Worm (Caenorhabditis elegans): ENCODE results near the gene F09F7.6.

ce11 chrIII:5564325-5564724 lies 12.4 kb upstream of the F09F7.6 start:
- TF ChIP-seq nhr-12 (tag; optimal IDR thresholded peaks at IDR 0.05) (no peak), blmp-1 (tag; optimal IDR thresholded peaks at IDR 0.05; ENCODE audit: insufficient read depth) (no peak), nhr-129 (tag; optimal IDR thresholded peaks at IDR 0.05) (no peak), zag-1 (tag; optimal IDR thresholded peaks at IDR 0.05) (no peak), ztf-4 (tag; optimal IDR thresholded peaks at IDR 0.05) (no peak), lsy-2 (tag; optimal IDR thresholded peaks at IDR 0.05) (no peak), aly-2 (tag; optimal IDR thresholded peaks at IDR 0.05) (no peak), skn-1 (tag; optimal IDR thresholded peaks at IDR 0.05) (no peak), nhr-25 (tag; optimal IDR thresholded peaks at IDR 0.05) (no peak), nhr-10 (tag; optimal IDR thresholded peaks at IDR 0.05) (no peak), nhr-77 (tag; optimal IDR thresholded peaks at IDR 0.05) (no peak), unc-39 (tag; optimal IDR thresholded peaks at IDR 0.05) (no peak)
